Fruit fly (Drosophila melanogaster) whole organism: ENCODE measurements around the gene CG11699.
"Not testable (repeated sequence)": the region's sequence is repeated elsewhere in the genome, so short reads cannot be mapped to it uniquely, and the experiment has no call there.

Source experiments
- CG8478 ChIP-seq: fragments of >200 bp; optimal IDR thresholded peaks from 2 replicates; lab custom pipeline; 2018; ENCODE audit warnings: inconsistent platforms
- Dll ChIP-seq: fragments of >200 bp; optimal IDR thresholded peaks from 2 replicates; lab custom pipeline; 2017
- EcR ChIP-seq, 2 experiments: fragments of >200 bp; optimal IDR thresholded peaks; 2 replicates each; lab custom pipeline; 2017; ENCODE audit warnings: missing biosample characterization in 2 of 2, missing genetic modification characterization in 2 of 2, missing genetic modification reagents in 2 of 2
- pan ChIP-seq: fragments of >200 bp; optimal IDR thresholded peaks from 2 replicates; lab custom pipeline; 2017
- psq ChIP-seq: fragments of >200 bp; optimal IDR thresholded peaks from 2 replicates; lab custom pipeline; 2017
- usp ChIP-seq: fragments of >200 bp; optimal IDR thresholded peaks from 2 replicates; lab custom pipeline; 2017; ENCODE audit warnings: missing biosample characterization, missing genetic modification characterization, mixed read lengths

CG11699 gene

DNA sequence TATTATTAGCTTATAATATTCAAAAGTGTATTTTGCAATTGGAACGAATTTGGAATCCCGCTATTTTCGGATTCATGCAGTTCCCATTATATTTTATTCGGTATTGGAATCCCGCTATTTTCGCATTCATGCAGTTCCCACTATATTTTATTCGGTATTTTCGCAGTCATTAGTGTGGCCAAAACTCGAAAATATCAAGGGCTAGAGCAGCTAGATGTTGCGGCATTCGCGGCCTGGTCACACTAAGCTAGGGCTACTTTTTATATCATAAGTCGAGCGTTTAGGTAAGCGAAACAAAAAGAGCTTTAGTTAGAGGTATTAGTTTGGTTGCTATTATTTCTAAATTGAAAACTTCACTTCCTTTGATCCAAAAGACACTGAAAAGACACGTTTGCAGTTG is 8.4 kb downstream of the CG11699 start:
- TF ChIP-seq usp (GFP tag; lab: Kevin White, UChicago) (no peak), Dll (lab: Kevin White, UChicago) (no peak), CG8478 (lab: Kevin White, UChicago) (no peak), EcR (GFP tag; optimal IDR thresholded peaks at IDR 0.05; lab: Kevin White, UChicago) (no peak), psq (lab: Kevin White, UChicago) (no peak), pan (lab: Kevin White, UChicago) (no peak)

DNA sequence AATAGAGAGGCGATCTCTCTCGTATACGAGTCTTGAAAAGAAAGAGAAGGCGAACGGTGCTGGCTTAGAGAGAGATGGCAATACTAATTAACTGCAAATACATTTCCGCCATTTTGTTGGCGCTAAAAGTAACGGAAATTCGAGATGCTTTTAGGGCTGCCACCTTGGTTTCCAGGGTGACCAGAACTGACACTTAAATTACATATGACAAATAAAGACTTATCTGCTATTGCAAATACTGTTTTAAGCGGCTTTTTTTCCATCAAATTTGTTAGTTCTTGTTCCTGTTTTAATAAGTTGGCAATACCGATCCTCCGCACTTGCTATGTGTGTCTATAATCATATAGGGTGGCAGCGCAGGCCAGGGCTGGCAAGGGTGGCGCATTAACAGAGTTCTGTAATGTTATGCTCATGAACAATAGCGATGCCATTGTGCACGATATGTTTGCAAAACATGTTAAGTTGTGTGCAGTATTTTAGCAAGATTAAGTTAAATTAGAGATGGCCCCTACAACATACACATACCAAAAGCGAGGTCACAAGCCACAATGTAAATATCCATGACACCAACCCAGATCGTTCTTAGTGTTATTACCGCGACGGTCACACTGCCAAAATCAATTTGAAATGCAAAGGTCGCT is 9.9 kb downstream of the CG11699 start, which contains the start of gene nod:
TSS of gene nod (plus strand) at position 573 of the 641 bp plus-strand sequence.
- TF ChIP-seq psq (lab: Kevin White, UChicago): no peak
- TF ChIP-seq usp (GFP tag; lab: Kevin White, UChicago): no peak
- no peak for TF ChIP-seq pan (lab: Kevin White, UChicago)
- no peak for TF ChIP-seq CG8478 (lab: Kevin White, UChicago)
- no peak for TF ChIP-seq EcR (GFP tag; optimal IDR thresholded peaks at IDR 0.05; lab: Kevin White, UChicago)
- no peak for TF ChIP-seq Dll (lab: Kevin White, UChicago)

DNA sequence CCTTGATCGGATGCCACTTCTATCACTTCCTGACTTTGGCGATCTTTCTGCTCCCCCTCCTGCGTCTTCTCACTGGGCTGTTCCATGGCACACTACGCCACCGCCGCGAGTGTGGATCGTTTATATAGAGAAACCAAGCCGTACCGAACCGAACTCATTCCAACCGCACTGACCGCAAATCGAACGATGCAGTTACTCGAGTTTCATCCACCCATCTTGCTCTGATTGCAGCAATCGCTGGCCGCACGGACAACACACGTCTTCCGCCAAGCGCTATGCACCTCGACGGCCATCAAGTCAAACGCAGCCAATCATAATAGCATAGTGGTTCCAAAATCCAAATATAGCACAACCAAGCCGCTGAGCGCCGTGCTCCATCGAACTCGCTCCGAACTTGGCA is 13.7 kb downstream of the CG11699 start, which contains the start of gene pkm:
TSS of gene pkm (minus strand) at position 101 of the 400 bp plus-strand sequence.
- TF ChIP-seq usp (GFP tag; lab: Kevin White, UChicago): no peak
- TF ChIP-seq psq (lab: Kevin White, UChicago): no peak
- no peak for TF ChIP-seq pan (lab: Kevin White, UChicago)
- no peak for TF ChIP-seq EcR (GFP tag; optimal IDR thresholded peaks at IDR 0.05; lab: Kevin White, UChicago)
- TF ChIP-seq CG8478 (lab: Kevin White, UChicago): no peak
- TF ChIP-seq Dll (lab: Kevin White, UChicago): no peak

DNA sequence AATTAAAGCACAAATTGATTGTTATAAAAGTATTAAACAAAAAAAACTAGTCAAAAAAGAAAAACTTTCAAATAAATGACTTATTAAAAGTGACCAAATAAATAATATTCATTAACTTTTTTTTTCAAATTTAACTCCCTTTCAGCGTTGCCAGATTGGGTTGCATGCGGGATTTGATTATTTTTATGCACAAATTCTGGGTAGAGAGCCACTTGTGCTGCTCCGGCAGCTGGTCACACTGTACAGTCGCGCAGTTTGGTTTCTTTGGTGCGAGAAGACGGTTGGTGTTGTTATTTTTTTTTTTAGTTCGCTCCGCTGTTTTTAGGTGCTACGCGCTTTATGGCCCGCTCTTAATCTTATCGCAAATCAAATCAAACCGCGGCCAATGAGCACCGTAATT is 29.2 kb downstream of the CG11699 start, which contains the start of gene rho-4:
TSS of gene rho-4 (plus strand) at position 250 of the 400 bp plus-strand sequence.
- TF ChIP-seq pan (lab: Kevin White, UChicago); EcR (GFP tag; optimal IDR thresholded peaks at IDR 0.05; lab: Kevin White, UChicago); psq (lab: Kevin White, UChicago): not testable (repeated sequence)

DNA sequence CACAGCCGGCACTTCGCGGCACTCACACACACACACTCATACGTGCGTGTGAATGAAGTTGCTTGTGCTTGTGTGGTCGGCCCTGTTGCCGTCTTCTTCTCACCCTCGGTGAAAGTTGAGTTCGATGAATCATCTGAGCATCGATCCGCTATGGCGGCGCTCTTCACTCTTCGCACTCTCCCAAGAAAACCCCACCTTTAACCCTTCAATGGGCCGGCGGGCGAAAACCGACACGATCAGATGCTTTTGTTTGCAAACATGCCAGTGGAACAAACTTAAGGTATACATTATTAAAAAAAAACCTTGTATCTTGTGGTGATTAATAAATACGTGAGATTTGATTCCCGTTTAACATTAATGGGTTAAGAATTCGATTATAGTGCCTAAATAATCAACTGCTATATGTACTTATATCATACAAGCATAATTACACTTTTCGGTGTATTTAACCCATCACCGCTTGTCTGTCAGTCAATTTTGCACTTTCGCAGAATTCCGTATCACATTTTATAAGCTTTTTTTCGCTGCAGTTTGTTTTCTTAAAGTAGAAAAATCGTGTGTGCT is 30.5 kb downstream of the CG11699 start:
- TF ChIP-seq pan (lab: Kevin White, UChicago) (no peak), EcR (GFP tag; optimal IDR thresholded peaks at IDR 0.05; lab: Kevin White, UChicago) (no peak), CG8478 (lab: Kevin White, UChicago) (no peak), usp (GFP tag; lab: Kevin White, UChicago) (no peak), psq (lab: Kevin White, UChicago) (no peak), Dll (lab: Kevin White, UChicago) (no peak)

DNA sequence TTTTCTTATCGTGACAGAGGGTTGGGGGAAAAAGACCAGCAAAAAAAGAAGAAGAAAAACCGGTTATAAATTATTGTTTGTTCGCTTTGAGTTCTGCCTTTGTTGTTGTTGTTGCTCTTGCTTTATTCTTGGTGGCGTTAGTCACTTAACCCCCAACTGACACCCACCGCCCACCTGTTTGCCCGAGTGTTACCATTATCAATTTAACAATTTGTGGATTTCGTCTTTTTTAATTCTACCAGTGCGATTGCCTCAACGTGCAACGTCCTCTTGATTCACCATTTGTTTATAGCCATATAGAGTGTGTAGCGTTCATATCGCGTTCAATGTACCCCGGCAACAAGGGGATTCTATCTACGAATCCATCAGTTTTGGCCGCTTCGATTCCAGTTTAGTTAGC is 31.0 kb downstream of the CG11699 start:
- TF ChIP-seq pan (lab: Kevin White, UChicago) (no peak), EcR (GFP tag; optimal IDR thresholded peaks at IDR 0.05; lab: Kevin White, UChicago) (no peak), psq (lab: Kevin White, UChicago) (no peak), CG8478 (lab: Kevin White, UChicago) (no peak), usp (GFP tag; lab: Kevin White, UChicago) (no peak), Dll (lab: Kevin White, UChicago) (no peak)

DNA sequence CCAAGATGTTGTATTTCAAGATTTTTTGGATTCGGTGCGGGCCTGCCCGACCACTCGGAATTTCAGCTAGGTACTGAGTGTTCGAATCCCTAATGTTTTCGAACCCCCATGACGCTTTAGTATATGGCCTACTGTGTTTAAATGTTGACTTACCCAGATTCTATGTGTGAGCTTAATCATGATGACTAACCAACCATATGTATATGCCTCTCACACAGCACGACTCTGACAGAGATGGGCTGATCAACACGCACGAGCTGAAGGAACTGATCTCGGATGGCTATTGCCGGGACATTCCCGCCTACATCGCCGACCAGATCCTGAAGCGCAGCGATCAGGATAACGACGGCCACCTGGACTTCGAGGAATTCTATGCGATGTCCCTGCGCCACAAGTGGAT is 33.7 kb downstream of the CG11699 start, which contains the start of gene CG2533:
TSS of gene CG2533 (minus strand) at position 101 of the 400 bp plus-strand sequence.
- no peak for TF ChIP-seq EcR (GFP tag; optimal IDR thresholded peaks at IDR 0.05; lab: Kevin White, UChicago)
- no peak for TF ChIP-seq psq (lab: Kevin White, UChicago)
- TF ChIP-seq CG8478 (lab: Kevin White, UChicago): no peak
- TF ChIP-seq Dll (lab: Kevin White, UChicago): no peak

DNA sequence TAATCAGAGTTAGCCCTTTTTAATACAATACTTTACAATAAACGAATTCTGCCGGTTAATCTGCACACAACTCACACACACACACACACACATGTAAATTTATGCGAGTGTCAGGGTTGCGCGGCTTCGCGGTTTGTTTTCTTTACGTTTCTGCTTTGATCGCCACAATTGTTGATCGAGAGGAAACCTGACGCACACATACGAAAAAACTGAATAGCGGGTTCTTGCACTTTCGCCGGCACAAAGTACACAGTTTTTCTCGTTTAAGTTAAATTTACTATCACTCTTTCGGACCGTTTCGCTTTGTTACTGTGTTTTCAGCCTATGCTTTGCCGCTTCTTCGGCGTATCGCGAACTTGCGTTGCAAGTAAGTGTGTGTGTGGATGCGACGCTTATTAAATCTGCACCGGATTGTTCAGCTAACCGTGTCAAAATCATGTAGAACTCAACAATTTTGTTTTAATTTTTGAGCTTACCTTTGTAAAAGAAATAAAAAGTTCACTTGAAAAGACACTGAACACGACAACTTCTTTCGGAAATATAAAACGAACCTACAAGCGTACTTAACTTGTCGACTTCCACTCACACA is 40.7 kb downstream of the CG11699 start:
- TF ChIP-seq usp (GFP tag; lab: Kevin White, UChicago): no peak
- no peak for TF ChIP-seq CG8478 (lab: Kevin White, UChicago)
- TF ChIP-seq psq (lab: Kevin White, UChicago): no peak
- no peak for TF ChIP-seq EcR (GFP tag; optimal IDR thresholded peaks at IDR 0.05; lab: Kevin White, UChicago)
- no peak for TF ChIP-seq pan (lab: Kevin White, UChicago)
- no peak for TF ChIP-seq Dll (lab: Kevin White, UChicago)

DNA sequence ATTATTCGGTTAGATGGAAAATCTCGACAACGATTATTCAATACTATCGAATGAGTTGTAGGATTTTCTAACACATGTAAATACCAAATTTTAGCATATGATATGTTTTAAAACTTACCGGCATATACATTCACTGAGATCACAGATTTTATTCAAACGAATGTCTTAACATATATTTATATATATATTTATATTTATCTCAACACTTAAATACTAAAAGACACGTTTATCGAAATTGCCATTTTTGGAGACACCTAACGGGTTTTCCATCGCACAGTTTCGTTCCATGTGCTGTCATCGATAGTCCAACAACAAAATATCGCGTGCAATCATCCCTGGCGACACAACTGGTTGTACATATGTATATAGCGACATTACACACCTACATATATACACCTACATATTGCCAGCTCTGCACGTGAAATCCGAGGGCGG is 41.2 kb downstream of the CG11699 start, which contains the start of the genes CG2247 and CG1703:
TSS of gene CG2247 (minus strand) at position 8 of the 435 bp plus-strand sequence.
TSS of gene CG1703 (plus strand) at position 283 of the 435 bp plus-strand sequence.
- TF ChIP-seq CG8478 (lab: Kevin White, UChicago) (no peak), EcR (GFP tag; optimal IDR thresholded peaks at IDR 0.05; lab: Kevin White, UChicago) (no peak), pan (lab: Kevin White, UChicago) (no peak)

DNA sequence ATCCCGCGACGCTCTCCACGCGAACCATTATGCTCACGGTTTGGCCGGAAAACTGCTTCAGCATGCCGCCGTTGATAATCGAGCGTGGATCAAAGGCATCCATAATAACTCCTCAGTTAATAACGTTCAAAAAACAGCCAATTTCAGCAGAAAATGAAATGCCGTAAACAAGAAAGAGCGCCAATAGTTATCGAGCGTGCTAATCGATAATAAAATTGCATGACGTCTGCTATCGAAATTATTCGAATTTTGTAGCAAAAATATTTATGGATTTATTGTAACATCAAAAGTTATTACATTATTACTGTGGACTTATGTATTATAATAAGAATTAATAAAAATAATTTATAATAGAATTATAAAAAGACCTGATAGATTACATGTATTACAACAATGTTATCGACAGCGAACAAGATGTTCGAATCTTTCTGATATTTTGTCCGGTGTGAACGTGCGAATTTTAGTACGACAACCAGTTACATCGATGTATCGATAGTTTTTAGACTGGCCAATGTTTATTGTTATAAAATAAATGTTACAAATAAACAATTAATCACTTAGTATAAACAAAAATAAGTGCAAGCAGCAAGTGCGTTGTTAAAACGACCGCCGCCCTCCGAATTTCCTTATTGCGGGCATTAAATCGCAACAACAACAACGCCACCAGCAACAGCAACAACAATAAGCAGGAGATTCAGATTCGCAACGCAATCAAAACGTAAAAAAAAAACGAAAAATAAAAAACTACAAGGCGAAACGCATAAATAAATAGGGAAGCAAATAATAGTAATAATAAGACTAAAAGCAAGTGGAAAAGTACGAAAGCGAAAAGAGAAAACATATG is 45.5 kb downstream of the CG11699 start, which contains the start of the genes RPA3 and Met:
TSS of gene RPA3 (minus strand) at position 189 of the 844 bp plus-strand sequence.
TSS of gene Met (plus strand) at position 473 of the 844 bp plus-strand sequence.
- TF ChIP-seq EcR (GFP tag; optimal IDR thresholded peaks at IDR 0.05; lab: Kevin White, UChicago) (no peak), usp (GFP tag; lab: Kevin White, UChicago) (no peak), psq (lab: Kevin White, UChicago) (no peak), Dll (lab: Kevin White, UChicago) (no peak), pan (lab: Kevin White, UChicago) (no peak), CG8478 (lab: Kevin White, UChicago) (no peak)
